Worm (Caenorhabditis elegans) whole organism, late embryonic: ENCODE measurements around the gene C04G6.2.
"Not testable (repeated sequence)": the region's sequence is repeated elsewhere in the genome, so short reads cannot be mapped to it uniquely, and the experiment has no call there.

ENCODE experiments used
- C38D4.7 ChIP-seq: fragments of 200-800 bp; sonication (Bioruptor generic); optimal IDR thresholded peaks from 2 replicates; lab custom pipeline; 2018; ENCODE audit warnings: mild to moderate bottlenecking, missing genetic modification characterization, moderate library complexity, missing compliant biosample characterization
- F13H6.1 ChIP-seq: sonication (generic microtip); optimal IDR thresholded peaks from 2 replicates; lab custom pipeline; 2016; ENCODE audit warnings: missing genetic modification characterization, missing compliant biosample characterization
- K02D7.2 ChIP-seq: sonication (generic microtip); optimal IDR thresholded peaks from 2 replicates; lab custom pipeline; 2017; ENCODE audit warnings: mild to moderate bottlenecking, missing genetic modification characterization, missing compliant biosample characterization
- Y22D7AL.16 ChIP-seq: sonication (generic microtip); optimal IDR thresholded peaks from 2 replicates; lab custom pipeline; 2016; ENCODE audit warnings: missing genetic modification characterization, missing compliant biosample characterization
- ceh-19 ChIP-seq: fragments of 200-800 bp; sonication (Bioruptor generic); optimal IDR thresholded peaks from 2 replicates; lab custom pipeline; 2018; ENCODE audit warnings: mild to moderate bottlenecking, missing genetic modification characterization, missing compliant biosample characterization
- ceh-2 ChIP-seq: sonication (generic microtip); optimal IDR thresholded peaks from 2 replicates; lab custom pipeline; 2016; ENCODE audit warnings: missing genotype, missing genetic modification characterization, missing compliant biosample characterization
- ceh-24 ChIP-seq: sonication (generic microtip); optimal IDR thresholded peaks from 2 replicates; lab custom pipeline; 2016; ENCODE audit warnings: mild to moderate bottlenecking, missing genetic modification characterization, missing compliant biosample characterization
- ceh-34 ChIP-seq: sonication (generic microtip); optimal IDR thresholded peaks from 2 replicates; lab custom pipeline; 2016; ENCODE audit warnings: mild to moderate bottlenecking, missing genetic modification characterization, missing compliant biosample characterization
- ceh-45 ChIP-seq: fragments of 200-800 bp; sonication (Bioruptor generic); IDR thresholded peaks from 2 replicates; pipeline ENCODE4 v1.3.6; 2022; ENCODE audit warnings: missing genetic modification reagents, missing genetic modification characterization, missing compliant biosample characterization
- ceh-48 ChIP-seq: sonication (generic microtip); optimal IDR thresholded peaks from 2 replicates; lab custom pipeline; 2016; ENCODE audit warnings: missing genetic modification characterization, inconsistent platforms, missing compliant biosample characterization
- ceh-9 ChIP-seq: sonication (generic microtip); optimal IDR thresholded peaks from 2 replicates; lab custom pipeline; 2016; ENCODE audit warnings: mild to moderate bottlenecking, missing genetic modification characterization, inconsistent platforms, missing compliant biosample characterization
- che-1 ChIP-seq: sonication (generic microtip); optimal IDR thresholded peaks from 2 replicates; lab custom pipeline; 2016; ENCODE audit warnings: mild to moderate bottlenecking, missing genetic modification characterization, missing compliant biosample characterization
- dmd-4 ChIP-seq: sonication (generic microtip); optimal IDR thresholded peaks from 2 replicates; lab custom pipeline; 2016; ENCODE audit warnings: borderline replicate concordance, missing genetic modification characterization, missing compliant biosample characterization
- dve-1 ChIP-seq: sonication (generic microtip); optimal IDR thresholded peaks from 2 replicates; lab custom pipeline; 2017; ENCODE audit warnings: antibody characterized with exemption, mild to moderate bottlenecking, missing genetic modification characterization, missing compliant biosample characterization
- ets-4 ChIP-seq: sonication (generic microtip); optimal IDR thresholded peaks from 2 replicates; lab custom pipeline; 2016; ENCODE audit warnings: missing genetic modification characterization, missing compliant biosample characterization
- eyg-1 ChIP-seq: sonication (generic microtip); optimal IDR thresholded peaks from 2 replicates; lab custom pipeline; 2016; ENCODE audit warnings: missing genotype, missing genetic modification characterization, missing compliant biosample characterization
- fkh-6 ChIP-seq: sonication (generic microtip); optimal IDR thresholded peaks from 2 replicates; lab custom pipeline; 2016; ENCODE audit warnings: missing genetic modification characterization, missing compliant biosample characterization
- gmeb-2 ChIP-seq: sonication (generic microtip); optimal IDR thresholded peaks from 2 replicates; lab custom pipeline; 2016; ENCODE audit warnings: missing genetic modification characterization, inconsistent platforms, missing compliant biosample characterization
- hlh-30 ChIP-seq: sonication (generic microtip); optimal IDR thresholded peaks from 2 replicates; lab custom pipeline; 2017; ENCODE audit warnings: antibody characterized with exemption, missing genetic modification characterization, missing compliant biosample characterization; ENCODE audit not compliant: insufficient read depth
- hlh-6 ChIP-seq: sonication (generic microtip); optimal IDR thresholded peaks from 2 replicates; lab custom pipeline; 2016; ENCODE audit warnings: missing genotype, missing genetic modification characterization, missing compliant biosample characterization
- lin-11 ChIP-seq: fragments of 200-800 bp; sonication (Bioruptor generic); optimal IDR thresholded peaks from 2 replicates; lab custom pipeline; 2018; ENCODE audit warnings: mild to moderate bottlenecking, missing genetic modification characterization, missing compliant biosample characterization
- madf-2 ChIP-seq: sonication (generic microtip); optimal IDR thresholded peaks from 2 replicates; lab custom pipeline; 2017; ENCODE audit warnings: missing genetic modification characterization, missing compliant biosample characterization
- mec-3 ChIP-seq: sonication (generic microtip); optimal IDR thresholded peaks from 2 replicates; lab custom pipeline; 2016; ENCODE audit warnings: borderline replicate concordance, missing genetic modification characterization, missing compliant biosample characterization
- nhr-232 ChIP-seq: sonication (generic microtip); optimal IDR thresholded peaks from 2 replicates; lab custom pipeline; 2016; ENCODE audit warnings: missing genetic modification characterization, missing compliant biosample characterization
- odd-2 ChIP-seq: sonication (generic microtip); optimal IDR thresholded peaks from 2 replicates; lab custom pipeline; 2017; ENCODE audit warnings: antibody characterized with exemption, mild to moderate bottlenecking, missing genetic modification characterization, missing compliant biosample characterization
- pag-3 ChIP-seq: sonication (generic microtip); optimal IDR thresholded peaks from 2 replicates; lab custom pipeline; 2016; ENCODE audit warnings: missing compliant biosample characterization, missing genetic modification characterization, borderline replicate concordance
- pat-9 ChIP-seq: fragments of 200-800 bp; sonication (Bioruptor generic); optimal IDR thresholded peaks from 2 replicates; lab custom pipeline; 2018; ENCODE audit warnings: mild to moderate bottlenecking, missing genetic modification characterization, moderate library complexity, missing compliant biosample characterization
- pha-4 ChIP-seq: fragments of 150-350 bp; optimal IDR thresholded peaks from 2 replicates; lab custom pipeline; 2018; ENCODE audit warnings: missing biosample characterization, missing genetic modification reagents, missing genetic modification characterization
- pros-1 ChIP-seq: fragments of 150-350 bp; optimal IDR thresholded peaks from 2 replicates; lab custom pipeline; 2014; ENCODE audit warnings: missing biosample characterization, missing genetic modification reagents, missing genetic modification characterization
- sdc-2 ChIP-seq: sonication (generic microtip); optimal IDR thresholded peaks from 2 replicates; lab custom pipeline; 2016; ENCODE audit warnings: missing genotype, missing genetic modification characterization, missing compliant biosample characterization
- syd-9 ChIP-seq: sonication (generic microtip); optimal IDR thresholded peaks from 2 replicates; lab custom pipeline; 2016; ENCODE audit warnings: mild to moderate bottlenecking, missing genetic modification characterization, moderate library complexity, missing compliant biosample characterization
- tbx-2 ChIP-seq: sonication (generic microtip); optimal IDR thresholded peaks from 2 replicates; lab custom pipeline; 2016; ENCODE audit warnings: missing genetic modification characterization, missing compliant biosample characterization
- tbx-7 ChIP-seq: sonication (generic microtip); optimal IDR thresholded peaks from 2 replicates; lab custom pipeline; 2016; ENCODE audit warnings: missing genotype, missing genetic modification characterization, missing compliant biosample characterization
- unc-55 ChIP-seq: sonication (generic microtip); optimal IDR thresholded peaks from 2 replicates; lab custom pipeline; 2017; ENCODE audit warnings: missing biosample characterization, missing genetic modification reagents, missing genetic modification characterization

Gene C04G6.2

DNA sequence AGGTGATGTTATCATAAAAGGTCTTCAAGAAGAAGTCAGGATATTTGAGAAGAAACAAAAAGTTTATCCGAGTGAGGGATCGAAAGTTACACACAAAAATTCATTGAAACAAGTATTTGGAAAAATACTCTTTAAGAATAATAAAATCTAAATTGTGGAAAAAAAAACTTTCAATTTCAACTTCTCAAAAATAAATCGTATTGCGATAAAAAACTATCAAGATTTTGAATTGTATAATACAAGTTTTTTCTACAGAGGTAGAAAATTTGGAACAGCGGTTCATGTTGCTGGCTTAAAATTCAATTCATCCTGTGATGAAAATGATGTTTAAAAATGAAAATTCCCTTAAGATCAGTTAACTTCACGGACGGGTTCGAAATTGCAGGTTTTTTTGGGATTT is 19.1 kb downstream of the C04G6.2 start, which contains the start of gene F09C12.8:
Gene F09C12.8 (plus strand): TSS at position 301 of the 400 bp plus-strand sequence.
- TF ChIP-seq madf-2 (tag; lab: Kevin White, UChicago): no peak
- no peak for TF ChIP-seq odd-2 (tag; lab: Kevin White, UChicago)

DNA sequence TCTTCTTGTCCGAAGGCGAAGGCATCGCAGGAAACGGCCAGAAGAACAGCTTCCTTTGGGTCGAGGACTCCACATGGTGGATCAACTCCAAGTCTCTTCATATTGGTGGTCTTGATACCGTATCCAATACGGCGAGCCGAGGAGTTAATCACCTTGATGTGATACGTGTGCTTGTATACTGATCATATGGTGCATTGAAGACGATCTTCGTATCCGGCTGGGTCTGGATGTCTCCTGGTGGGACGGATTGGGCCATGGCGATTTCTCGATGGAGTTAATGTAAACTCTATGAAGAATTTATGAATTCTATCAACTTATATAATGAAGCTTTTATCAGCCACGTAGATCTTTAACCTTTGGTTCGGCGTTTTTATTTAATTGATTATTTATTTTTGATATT is 22.2 kb downstream of the C04G6.2 start, which contains the start of gene msp-74:
Gene msp-74 (minus strand): TSS at position 101 of the 400 bp plus-strand sequence.
- TF ChIP-seq fkh-6 (tag; lab: Kevin White, UChicago); ceh-19 (GFP tag; lab: Kevin White, UChicago); syd-9 (tag; lab: Kevin White, UChicago): not testable (repeated sequence)

DNA sequence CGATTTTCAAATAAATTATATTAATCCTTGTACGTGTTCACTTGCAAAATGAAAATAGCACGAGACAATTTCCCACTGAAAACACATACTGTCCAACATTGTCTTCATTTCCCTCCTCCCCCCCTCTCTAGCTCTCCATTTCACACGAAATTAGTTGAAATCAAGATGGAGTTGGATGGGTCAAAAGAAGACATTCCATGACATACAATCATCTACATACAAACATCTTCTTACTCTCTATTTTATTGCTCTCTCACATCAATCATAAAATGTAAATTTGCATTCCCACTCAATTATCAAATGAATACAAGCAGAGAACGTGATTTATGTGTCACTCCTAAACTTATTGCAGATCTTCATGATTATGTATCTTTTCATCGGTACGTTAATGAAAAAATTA is 22.7 kb downstream of the C04G6.2 start, which contains the start of gene srsy-1:
Gene srsy-1 (plus strand): TSS at position 301 of the 400 bp plus-strand sequence.
- TF ChIP-seq dmd-4: no peak
- TF ChIP-seq madf-2 (tag; lab: Kevin White, UChicago): no peak
- TF ChIP-seq tbx-7 (tag; lab: Kevin White, UChicago): no peak
- TF ChIP-seq pat-9 (tag; lab: Kevin White, UChicago): no peak
- no peak for TF ChIP-seq unc-55

DNA sequence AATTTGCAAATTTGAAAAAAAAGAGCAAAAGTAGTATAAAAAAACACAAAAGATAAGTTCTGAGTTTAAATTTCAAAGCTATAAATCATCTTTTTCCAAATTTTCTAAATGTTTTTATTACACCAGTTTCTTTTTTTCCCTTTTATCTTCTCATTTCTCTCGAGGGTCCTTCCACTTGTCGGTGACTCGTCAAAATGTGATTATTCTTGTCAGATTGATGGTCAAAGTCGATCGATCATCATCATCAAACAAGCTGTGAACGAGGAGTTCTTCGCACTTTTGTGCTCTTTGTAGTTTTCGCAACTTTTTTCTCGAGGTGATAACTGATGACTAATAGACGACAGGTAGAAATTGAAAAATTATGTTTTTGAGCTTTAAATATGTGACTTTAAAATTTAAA is 27.6 kb downstream of the C04G6.2 start:
- no peak for TF ChIP-seq ets-4 (tag; lab: Kevin White, UChicago)
- TF ChIP-seq unc-55: peak; percentile 81
- TF ChIP-seq dve-1 (tag; lab: Kevin White, UChicago): no peak

DNA sequence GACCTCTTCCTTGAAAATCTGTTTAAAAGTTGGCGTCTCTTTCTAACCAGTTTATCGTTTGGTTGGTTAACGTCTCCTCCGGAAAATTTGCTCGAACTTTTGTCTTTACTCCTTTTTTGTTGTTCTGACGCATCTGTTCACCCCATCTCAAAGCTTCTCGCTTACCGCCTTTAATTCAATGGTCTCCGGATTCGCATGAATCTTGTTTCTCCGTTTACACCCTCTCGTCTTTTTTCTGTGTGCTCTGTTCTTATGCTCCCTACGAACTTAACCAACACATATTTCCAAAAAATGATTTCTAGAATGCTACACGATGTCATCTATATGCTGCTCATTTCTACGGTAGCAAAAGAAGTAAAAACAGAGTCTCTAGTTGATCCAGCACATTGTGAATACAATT is 37.0 kb downstream of the C04G6.2 start, which contains the start of gene lgc-56:
Gene lgc-56 (plus strand): TSS at position 301 of the 400 bp plus-strand sequence.
- TF ChIP-seq gmeb-2 (no peak), pros-1 (no peak), ceh-2 (tag; lab: Kevin White, UChicago) (no peak), Y22D7AL.16 (tag; lab: Kevin White, UChicago) (no peak), ceh-34 (tag; lab: Kevin White, UChicago) (no peak), ceh-48 (no peak), mec-3 (tag; lab: Kevin White, UChicago) (no peak), ceh-24 (tag; lab: Kevin White, UChicago) (no peak), C38D4.7 (GFP tag; lab: Kevin White, UChicago) (no peak), eyg-1 (tag; lab: Kevin White, UChicago) (no peak), K02D7.2 (tag; lab: Kevin White, UChicago) (no peak), nhr-232 (tag; lab: Kevin White, UChicago) (no peak), sdc-2 (tag; lab: Kevin White, UChicago) (no peak), madf-2 (tag; lab: Kevin White, UChicago) (no peak), hlh-30 (tag; lab: Kevin White, UChicago) (no peak), pha-4 (tag; lab: Kevin White, UChicago) (no peak)

DNA sequence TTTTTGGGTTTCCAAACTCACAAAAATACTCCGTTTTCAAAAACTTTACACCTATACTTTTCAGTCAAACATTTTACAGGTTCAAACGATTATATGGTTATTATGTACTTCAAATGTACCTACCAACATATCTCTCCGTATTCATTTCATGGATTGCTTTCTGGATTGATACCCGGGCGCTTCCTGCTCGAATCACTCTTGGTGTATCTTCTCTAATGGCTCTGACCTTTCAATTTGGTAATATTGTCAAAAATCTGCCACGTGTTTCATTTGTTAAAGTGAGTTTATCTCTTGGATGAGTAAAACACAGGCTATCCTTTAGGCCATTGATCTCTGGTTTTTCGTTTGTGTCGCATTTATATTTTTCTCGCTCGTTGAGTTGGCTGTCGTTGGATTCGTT is 38.8 kb downstream of the C04G6.2 start:
- TF ChIP-seq lin-11 (tag; lab: Kevin White, UChicago): no peak
- TF ChIP-seq ceh-45 (GFP tag; lab: Robert Waterston, UW): no peak
- TF ChIP-seq F13H6.1: no peak
- no peak for TF ChIP-seq tbx-2
- no peak for TF ChIP-seq pag-3 (tag; lab: Kevin White, UChicago)
- TF ChIP-seq ceh-9 (tag; lab: Kevin White, UChicago): no peak
- no peak for TF ChIP-seq hlh-6
- TF ChIP-seq ets-4 (tag; lab: Kevin White, UChicago): no peak
- TF ChIP-seq che-1 (tag; lab: Kevin White, UChicago): no peak
- TF ChIP-seq C38D4.7 (GFP tag; lab: Kevin White, UChicago): no peak
- TF ChIP-seq mec-3 (tag; lab: Kevin White, UChicago): no peak
